Fruit fly (Drosophila melanogaster): ENCODE data around the gene MED1.
A peak's percentile ranks its signal among the peaks of the same experiment; 100 is the strongest.

dm6 chr3L:21584683-21585082, 49.6 kb downstream of the MED1 start:
- no peak for TF ChIP-seq kay (GFP tag; ENCODE audit: borderline replicate concordance)
- TF ChIP-seq tj (GFP tag; optimal IDR thresholded peaks at IDR 0.05), result no peak
- no peak for TF ChIP-seq CG12768 (GFP tag; optimal IDR thresholded peaks at IDR 0.05)
- no peak for TF ChIP-seq cic (GFP tag; optimal IDR thresholded peaks at IDR 0.05)
- no peak for TF ChIP-seq Mnt (GFP tag; optimal IDR thresholded peaks at IDR 0.05)
- no peak for TF ChIP-seq ovo (GFP tag; optimal IDR thresholded peaks at IDR 0.05)
- TF ChIP-seq pad (GFP tag; optimal IDR thresholded peaks at IDR 0.05), result no peak
- TF ChIP-seq CG7045 (GFP tag; optimal IDR thresholded peaks at IDR 0.05), result no peak
- TF ChIP-seq CG7101 (tag; optimal IDR thresholded peaks at IDR 0.05), result no peak
- TF ChIP-seq CG14711 (tag; optimal IDR thresholded peaks at IDR 0.05), result peak; percentile 60
- TF ChIP-seq Hr96 (GFP tag; optimal IDR thresholded peaks at IDR 0.05), result no peak
- no peak for TF ChIP-seq CG33017 (tag; optimal IDR thresholded peaks at IDR 0.05)
- no peak for TF ChIP-seq Clk (GFP tag; optimal IDR thresholded peaks at IDR 0.05)
- no peak for TF ChIP-seq CG11617 (GFP tag; optimal IDR thresholded peaks at IDR 0.05)
